Fruit fly (Drosophila melanogaster) whole organism, embryonic: ENCODE data around the gene dpr14.

Source experiments
- C15 ChIP-seq: fragments of 200-800 bp; sonication (Bioruptor generic); IDR thresholded peaks from 3 replicates; pipeline ENCODE4 v1.3.6; 2022; ENCODE audit warnings: missing biosample characterization, missing genetic modification characterization
- CG10147 ChIP-seq: fragments of 200-800 bp; sonication (Bioruptor generic); optimal IDR thresholded peaks from 2 replicates; lab custom pipeline; 2019; ENCODE audit warnings: missing biosample characterization, mild to moderate bottlenecking, missing genetic modification characterization, moderate library complexity
- CG10209 ChIP-seq: fragments of 200-800 bp; sonication (Bioruptor generic); optimal IDR thresholded peaks from 3 replicates; lab custom pipeline; 2017; ENCODE audit warnings: missing biosample characterization, mild to moderate bottlenecking, missing genetic modification characterization, missing genetic modification reagents
- CG12299 ChIP-seq: fragments of 200-800 bp; sonication (Bioruptor generic); optimal IDR thresholded peaks from 2 replicates; lab custom pipeline; 2018; ENCODE audit warnings: missing biosample characterization, mild to moderate bottlenecking, missing genetic modification characterization
- CG14710 ChIP-seq: fragments of 200-800 bp; sonication (Bioruptor generic); optimal IDR thresholded peaks from 3 replicates; lab custom pipeline; 2019; ENCODE audit warnings: missing biosample characterization, mild to moderate bottlenecking, missing genetic modification characterization, moderate library complexity
- CG1602 ChIP-seq: fragments of 200-800 bp; sonication (Bioruptor generic); optimal IDR thresholded peaks from 3 replicates; lab custom pipeline; 2016; ENCODE audit warnings: missing biosample characterization, missing genetic modification characterization
- CG3065 ChIP-seq: fragments of 200-800 bp; sonication (Bioruptor generic); optimal IDR thresholded peaks from 2 replicates; lab custom pipeline; 2016; ENCODE audit warnings: missing biosample characterization, missing genetic modification characterization
- CG32532 ChIP-seq: fragments of 200-800 bp; sonication (Bioruptor generic); IDR thresholded peaks from 2 replicates; pipeline ENCODE4 v1.3.6; 2022; ENCODE audit warnings: missing biosample characterization, missing genetic modification characterization
- CG33213 ChIP-seq: fragments of 200-800 bp; sonication (Bioruptor generic); optimal IDR thresholded peaks from 3 replicates; lab custom pipeline; 2016; ENCODE audit warnings: missing biosample characterization, missing genetic modification characterization
- CG4282 ChIP-seq: fragments of 200-800 bp; sonication (Bioruptor generic); optimal IDR thresholded peaks from 2 replicates; lab custom pipeline; 2016; ENCODE audit warnings: missing biosample characterization, missing genetic modification characterization
- CG6654 ChIP-seq: fragments of 200-800 bp; sonication (Bioruptor generic); optimal IDR thresholded peaks from 2 replicates; lab custom pipeline; 2017; ENCODE audit warnings: missing biosample characterization, mild to moderate bottlenecking, missing genetic modification characterization
- CG7839 ChIP-seq: fragments of 200-800 bp; sonication (Bioruptor generic); optimal IDR thresholded peaks from 3 replicates; lab custom pipeline; 2018; ENCODE audit warnings: missing biosample characterization, mild to moderate bottlenecking, missing genetic modification characterization, moderate library complexity
- CG7963 ChIP-seq: fragments of 200-800 bp; sonication (Bioruptor generic); IDR thresholded peaks from 3 replicates; pipeline ENCODE4 v1.3.6; 2022; ENCODE audit warnings: missing biosample characterization, missing genetic modification characterization; ENCODE audit not compliant: partially characterized antibody
- CG8388 ChIP-seq: fragments of 200-800 bp; sonication (Bioruptor generic); optimal IDR thresholded peaks from 2 replicates; lab custom pipeline; 2019; ENCODE audit warnings: missing biosample characterization, mild to moderate bottlenecking, missing genetic modification characterization, moderate library complexity
- CG8924 ChIP-seq: fragments of 200-800 bp; optimal IDR thresholded peaks from 3 replicates; lab custom pipeline; 2019; ENCODE audit warnings: missing biosample characterization, mild to moderate bottlenecking, missing genetic modification characterization, moderate library complexity
- CG9727 ChIP-seq: fragments of 200-800 bp; sonication (Bioruptor generic); optimal IDR thresholded peaks from 3 replicates; lab custom pipeline; 2017; ENCODE audit warnings: missing biosample characterization, mild to moderate bottlenecking, missing genetic modification characterization
- Chrac-16 ChIP-seq: fragments of 200-800 bp; sonication (Bioruptor generic); optimal IDR thresholded peaks from 3 replicates; lab custom pipeline; 2016; ENCODE audit warnings: missing biosample characterization, missing genetic modification characterization
- Dad ChIP-seq: fragments of 200-800 bp; sonication (Bioruptor generic); optimal IDR thresholded peaks from 3 replicates; lab custom pipeline; 2016; ENCODE audit warnings: missing biosample characterization, missing genetic modification characterization
- Dip2 ChIP-seq: fragments of 200-800 bp; sonication (Bioruptor generic); IDR thresholded peaks from 2 replicates; pipeline ENCODE4 v1.3.6; 2022; ENCODE audit warnings: missing biosample characterization, missing genetic modification characterization
- Fer2 ChIP-seq: fragments of 200-800 bp; sonication (Bioruptor generic); optimal IDR thresholded peaks from 2 replicates; lab custom pipeline; 2018; ENCODE audit warnings: missing biosample characterization, mild to moderate bottlenecking, missing genetic modification characterization, moderate library complexity
- Gsc ChIP-seq: fragments of 200-800 bp; sonication (Bioruptor generic); IDR thresholded peaks from 2 replicates; pipeline ENCODE4 v1.3.6; 2022; ENCODE audit warnings: missing biosample characterization, missing genetic modification characterization
- HHEX ChIP-seq: fragments of 200-800 bp; sonication (Bioruptor generic); optimal IDR thresholded peaks from 3 replicates; lab custom pipeline; 2017; ENCODE audit warnings: missing biosample characterization, mild to moderate bottlenecking, missing genetic modification characterization, missing genetic modification reagents
- HmgZ ChIP-seq: fragments of 200-800 bp; sonication (Bioruptor generic); optimal IDR thresholded peaks from 2 replicates; lab custom pipeline; 2018; ENCODE audit warnings: missing biosample characterization, mild to moderate bottlenecking, missing genetic modification characterization
- Hmr ChIP-seq: fragments of 200-800 bp; sonication (Bioruptor generic); optimal IDR thresholded peaks from 3 replicates; lab custom pipeline; 2017; ENCODE audit warnings: mild to moderate bottlenecking, missing biosample characterization, missing genetic modification reagents, missing genetic modification characterization
- Jarid2 ChIP-seq: fragments of 200-800 bp; sonication (Bioruptor generic); optimal IDR thresholded peaks from 3 replicates; lab custom pipeline; 2017; ENCODE audit warnings: mild to moderate bottlenecking, missing biosample characterization, missing genetic modification reagents, missing genetic modification characterization
- Mes4 ChIP-seq: fragments of 200-800 bp; sonication (Bioruptor generic); optimal IDR thresholded peaks from 2 replicates; lab custom pipeline; 2016; ENCODE audit warnings: missing biosample characterization, missing genetic modification characterization
- Myb ChIP-seq: fragments of 200-800 bp; sonication (Bioruptor generic); optimal IDR thresholded peaks from 2 replicates; lab custom pipeline; 2016; ENCODE audit warnings: missing biosample characterization, missing genetic modification characterization
- ab ChIP-seq: fragments of 200-800 bp; sonication (Bioruptor generic); optimal IDR thresholded peaks from 2 replicates; lab custom pipeline; 2016; ENCODE audit warnings: missing biosample characterization, missing genetic modification characterization
- ato ChIP-seq: fragments of 200-800 bp; sonication (Bioruptor generic); IDR thresholded peaks from 2 replicates; pipeline ENCODE4 v1.3.6; 2022; ENCODE audit warnings: missing biosample characterization, missing genetic modification characterization; ENCODE audit not compliant: partially characterized antibody
- cas ChIP-seq: fragments of 200-800 bp; sonication (Bioruptor generic); IDR thresholded peaks from 2 replicates; pipeline ENCODE4 v1.3.6; 2022; ENCODE audit warnings: missing biosample characterization, missing genetic modification characterization
- chm ChIP-seq: fragments of 200-800 bp; sonication (Bioruptor generic); IDR thresholded peaks from 2 replicates; pipeline ENCODE4 v1.3.6; 2022; ENCODE audit warnings: missing biosample characterization, missing genetic modification characterization
- croc ChIP-seq: fragments of 200-800 bp; sonication (Bioruptor generic); conservative IDR thresholded peaks from 3 replicates; pipeline ENCODE4 v1.3.6; 2022; ENCODE audit warnings: missing biosample characterization, missing genetic modification characterization
- cwo ChIP-seq: fragments of 200-800 bp; sonication (Bioruptor generic); optimal IDR thresholded peaks from 3 replicates; lab custom pipeline; 2017; ENCODE audit warnings: missing biosample characterization, missing genetic modification characterization, mild to moderate bottlenecking, moderate library complexity, missing genetic modification reagents
- dmrt11E ChIP-seq: fragments of 200-800 bp; sonication (Bioruptor generic); optimal IDR thresholded peaks from 3 replicates; lab custom pipeline; 2018; ENCODE audit warnings: missing biosample characterization, mild to moderate bottlenecking, missing genetic modification characterization, moderate library complexity
- dysf ChIP-seq: fragments of 200-800 bp; sonication (Bioruptor generic); IDR thresholded peaks from 3 replicates; pipeline ENCODE4 v1.3.6; 2022; ENCODE audit warnings: missing biosample characterization, missing genetic modification characterization
- en ChIP-seq: fragments of 200-800 bp; sonication (Bioruptor generic); optimal IDR thresholded peaks from 2 replicates; lab custom pipeline; 2016; ENCODE audit warnings: missing biosample characterization, missing genetic modification characterization
- gro ChIP-seq: fragments of 200-800 bp; sonication (Bioruptor generic); optimal IDR thresholded peaks from 2 replicates; lab custom pipeline; 2016; ENCODE audit warnings: missing biosample characterization, missing genetic modification characterization
- h ChIP-seq: fragments of >200 bp; optimal IDR thresholded peaks from 2 replicates; lab custom pipeline; 2017
- jumu ChIP-seq: fragments of 200-800 bp; sonication (Bioruptor generic); optimal IDR thresholded peaks from 3 replicates; lab custom pipeline; 2016; ENCODE audit warnings: missing biosample characterization, missing genetic modification characterization
- knrl ChIP-seq: fragments of 200-800 bp; sonication (Bioruptor generic); IDR thresholded peaks from 3 replicates; pipeline ENCODE4 v1.3.6; 2022; ENCODE audit warnings: missing biosample characterization, missing genetic modification characterization; ENCODE audit not compliant: partially characterized antibody
- lola ChIP-seq, 3 experiments: fragments of >200 bp in 2 of 3; fragments of 200-800 bp in 1 of 3; sonication (Bioruptor generic) in 1 of 3; optimal IDR thresholded peaks; 2 replicates each; lab custom pipeline; 2017 to 2019; ENCODE audit warnings: missing biosample characterization in 3 of 3, missing genetic modification characterization in 3 of 3, mild to moderate bottlenecking in 1 of 3, moderate library complexity in 1 of 3
- p53 ChIP-seq: fragments of 200-800 bp; sonication (Bioruptor generic); optimal IDR thresholded peaks from 2 replicates; lab custom pipeline; 2016; ENCODE audit warnings: missing biosample characterization, missing genetic modification characterization
- pan ChIP-seq, 4 experiments: fragments of >200 bp in 3 of 4; fragments of 200-800 bp in 1 of 4; sonication (Bioruptor generic) in 1 of 4; optimal IDR thresholded peaks in 3 of 4; IDR thresholded peaks in 1 of 4; 2 replicates each; pipeline versions ENCODE4 v1.3.6 to Lab custom; 2017 to 2022; ENCODE audit warnings: missing biosample characterization in 2 of 4, missing genetic modification characterization in 2 of 4, mixed read lengths in 1 of 4
- prd ChIP-seq, 3 experiments: fragments of >200 bp in 2 of 3; fragments of 200-800 bp in 1 of 3; sonication (Bioruptor generic) in 1 of 3; optimal IDR thresholded peaks in 2 of 3; IDR thresholded peaks in 1 of 3; 2 replicates in 2 of 3; 3 replicates in 1 of 3; pipeline versions ENCODE4 v1.3.6 to Lab custom; 2017 to 2022; ENCODE audit warnings: missing biosample characterization in 1 of 3, missing genetic modification characterization in 1 of 3
- stwl ChIP-seq: fragments of 200-800 bp; sonication (Bioruptor generic); optimal IDR thresholded peaks from 3 replicates; lab custom pipeline; 2018; ENCODE audit warnings: missing biosample characterization, mild to moderate bottlenecking, missing genetic modification characterization, moderate library complexity
- tx ChIP-seq: fragments of 200-800 bp; sonication (Bioruptor generic); optimal IDR thresholded peaks from 2 replicates; lab custom pipeline; 2016; ENCODE audit warnings: missing biosample characterization, missing genetic modification characterization
- zfh1 ChIP-seq: fragments of 200-800 bp; sonication (Bioruptor generic); IDR thresholded peaks from 3 replicates; pipeline ENCODE4 v1.3.6; 2022; ENCODE audit warnings: missing biosample characterization, missing genetic modification characterization
- zfh2 ChIP-seq: fragments of 200-800 bp; sonication (Bioruptor generic); optimal IDR thresholded peaks from 2 replicates; lab custom pipeline; 2016; ENCODE audit warnings: missing biosample characterization, missing genetic modification characterization

The dpr14 gene

dm6 chrX:7888386-7889024 lies 19.6 kb downstream of the dpr14 start, which contains the start of gene Acat1 (continued):
- TF ChIP-seq Dip2 (GFP tag; lab: Robert Waterston, UW) (no peak), cwo (GFP tag; lab: Kevin White, UChicago) (peak; percentile 32), CG10147 (GFP tag; lab: Kevin White, UChicago) (no peak), CG12299 (tag; lab: Kevin White, UChicago) (peak; percentile 8), gro (GFP tag; lab: Kevin White, UChicago) (no peak), Myb (GFP tag; lab: Kevin White, UChicago) (peak; percentile 88), CG7963 (GFP tag; lab: Robert Waterston, UW) (no peak), pan (optimal IDR thresholded peaks at IDR 0.05; lab: Kevin White, UChicago) (no peak), pan (GFP tag; optimal IDR thresholded peaks at IDR 0.05 in 1 of 2, IDR thresholded peaks at IDR 0.05 in 1 of 2) (peak in 1 of 2 experiments; percentile 61), croc (GFP tag; lab: Robert Waterston, UW) (no peak), CG10209 (GFP tag; lab: Kevin White, UChicago) (peak; percentile 44), ab (GFP tag; lab: Kevin White, UChicago) (no peak), zfh1 (GFP tag; lab: Robert Waterston, UW) (peak; percentile 76), CG14710 (tag; lab: Kevin White, UChicago) (peak; percentile 53), Jarid2 (GFP tag; lab: Kevin White, UChicago) (peak; percentile 12), tx (GFP tag; lab: Kevin White, UChicago) (peak; percentile 44), CG33213 (GFP tag; lab: Kevin White, UChicago) (no peak), jumu (GFP tag; lab: Kevin White, UChicago) (peak; percentile 46), p53 (GFP tag; lab: Kevin White, UChicago) (no peak), CG9727 (GFP tag; lab: Kevin White, UChicago) (peak; percentile 59), cas (GFP tag; lab: Robert Waterston, UW) (no peak), Hmr (peak; percentile 59), HmgZ (tag; lab: Kevin White, UChicago) (peak; percentile 34), C15 (GFP tag; lab: Robert Waterston, UW) (no peak), CG4282 (GFP tag; lab: Kevin White, UChicago) (no peak), stwl (tag; lab: Kevin White, UChicago) (peak; percentile 87), prd (optimal IDR thresholded peaks at IDR 0.05; lab: Kevin White, UChicago) (no peak), prd (GFP tag; IDR thresholded peaks at IDR 0.05; lab: Robert Waterston, UW) (peak; percentile 72), CG6654 (no peak), Mes4 (GFP tag; lab: Kevin White, UChicago) (no peak), chm (GFP tag; lab: Robert Waterston, UW) (no peak), CG7839 (tag; lab: Kevin White, UChicago) (no peak), CG8924 (tag; lab: Kevin White, UChicago) (peak; percentile 41), en (peak; percentile 18), Chrac-16 (GFP tag; lab: Kevin White, UChicago) (peak; percentile 57), Dad (GFP tag; lab: Kevin White, UChicago) (peak; percentile 38), CG1602 (GFP tag; lab: Kevin White, UChicago) (peak; percentile 44), lola (GFP tag; optimal IDR thresholded peaks at IDR 0.05; lab: Kevin White, UChicago) (peak in 1 of 3 experiments; percentile 30), Fer2 (tag; lab: Kevin White, UChicago) (no peak), dysf (GFP tag; lab: Robert Waterston, UW) (0 out of 3 replicates have a peak, but pooled peaks have one; percentile 20), dmrt11E (tag; lab: Kevin White, UChicago) (peak; percentile 51), Gsc (no peak), CG8388 (GFP tag; lab: Kevin White, UChicago) (peak; percentile 35), h (no peak), CG3065 (GFP tag; lab: Kevin White, UChicago) (no peak), CG32532 (GFP tag; lab: Robert Waterston, UW) (peak; percentile 72), ato (0 out of 2 replicates have a peak, but pooled peaks have one; percentile 14), HHEX (GFP tag; lab: Kevin White, UChicago) (peak; percentile 38), zfh2 (peak; percentile 77), knrl (GFP tag; lab: Robert Waterston, UW) (peak; percentile 35; the same call in 1 of the 3 replicates)
